Fruit fly (Drosophila melanogaster) whole organism, pupa: ENCODE measurements around the gene ClC-c.

Source experiments
- CG12605 ChIP-seq: fragments of 200-800 bp; sonication (Bioruptor generic); IDR thresholded peaks from 2 replicates; pipeline ENCODE4 v1.3.6; 2022; ENCODE audit warnings: missing biosample characterization, missing genetic modification characterization
- CG13204 ChIP-seq: fragments of 200-800 bp; sonication (Bioruptor generic); optimal IDR thresholded peaks from 2 replicates; lab custom pipeline; 2018; ENCODE audit warnings: missing biosample characterization, mild to moderate bottlenecking, missing genetic modification characterization, moderate library complexity
- CG14655 ChIP-seq: fragments of 200-800 bp; sonication (Bioruptor generic); optimal IDR thresholded peaks from 3 replicates; lab custom pipeline; 2017; ENCODE audit warnings: mild to moderate bottlenecking, missing biosample characterization, missing genetic modification reagents, missing genetic modification characterization
- CG32121 ChIP-seq: fragments of 200-800 bp; sonication (Bioruptor generic); IDR thresholded peaks from 2 replicates; pipeline ENCODE4 v1.3.6; 2022; ENCODE audit warnings: missing biosample characterization, missing genetic modification characterization
- CG34367 ChIP-seq: fragments of 200-800 bp; sonication (Bioruptor generic); optimal IDR thresholded peaks from 2 replicates; lab custom pipeline; 2018; ENCODE audit warnings: missing biosample characterization, mild to moderate bottlenecking, missing genetic modification characterization
- CG4496 ChIP-seq: fragments of 200-800 bp; sonication (Bioruptor generic); IDR thresholded peaks from 3 replicates; pipeline ENCODE4 v1.3.6; 2022; ENCODE audit warnings: missing biosample characterization, missing genetic modification characterization
- CG8159 ChIP-seq: fragments of 200-800 bp; sonication (Bioruptor generic); optimal IDR thresholded peaks from 3 replicates; lab custom pipeline; 2018; ENCODE audit warnings: missing biosample characterization, mild to moderate bottlenecking, missing genetic modification characterization, moderate library complexity
- CG8301 ChIP-seq: fragments of 200-800 bp; sonication (Bioruptor generic); optimal IDR thresholded peaks from 2 replicates; lab custom pipeline; 2018; ENCODE audit warnings: missing biosample characterization, mild to moderate bottlenecking, missing genetic modification characterization
- EcR ChIP-seq: fragments of 200-800 bp; sonication (Bioruptor generic); optimal IDR thresholded peaks from 3 replicates; lab custom pipeline; 2019; ENCODE audit warnings: missing biosample characterization, missing genetic modification characterization, mild to moderate bottlenecking, moderate library complexity, missing genetic modification reagents
- Pif1B ChIP-seq: fragments of 200-800 bp; sonication (Bioruptor generic); optimal IDR thresholded peaks from 3 replicates; lab custom pipeline; 2016; ENCODE audit warnings: missing biosample characterization, missing genetic modification characterization
- fd96Ca ChIP-seq: fragments of 200-800 bp; sonication (Bioruptor generic); IDR thresholded peaks from 3 replicates; pipeline ENCODE4 v1.3.6; 2022; ENCODE audit warnings: missing biosample characterization, missing genetic modification characterization
- gl ChIP-seq: fragments of 200-800 bp; sonication (Bioruptor generic); optimal IDR thresholded peaks from 2 replicates; lab custom pipeline; 2018; ENCODE audit warnings: missing biosample characterization, mild to moderate bottlenecking, missing genetic modification characterization
- rn ChIP-seq: fragments of 200-800 bp; sonication (Bioruptor generic); IDR thresholded peaks from 2 replicates; pipeline ENCODE4 v1.3.6; 2022; ENCODE audit warnings: missing biosample characterization, missing genetic modification characterization

DNA sequence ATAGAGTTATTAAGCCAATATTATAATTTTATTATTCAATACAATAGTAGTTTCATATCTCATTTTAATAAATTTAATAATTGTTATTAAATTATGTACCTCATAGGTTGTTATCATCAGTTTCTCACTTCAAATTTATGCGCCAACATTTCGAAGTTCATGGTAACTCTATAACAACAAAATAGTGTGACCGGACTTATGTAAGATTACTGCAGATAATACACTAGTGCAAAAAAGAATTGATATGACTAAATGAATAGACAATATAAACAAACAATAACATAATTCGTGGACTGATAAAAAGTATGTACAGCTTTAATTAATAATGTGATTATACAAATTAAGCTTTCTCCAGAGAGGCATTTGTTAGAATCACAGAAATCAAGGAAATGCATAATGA lies 31.5 kb downstream of the ClC-c start, which contains the start of gene Strump:
- no peak for TF ChIP-seq CG4496 (GFP tag; lab: Robert Waterston, UW)
- no peak for TF ChIP-seq EcR
- no peak for TF ChIP-seq fd96Ca (GFP tag; lab: Robert Waterston, UW)
- TF ChIP-seq CG8301, result no peak
- TF ChIP-seq CG14655, result no peak
- no peak for TF ChIP-seq CG8159
- no peak for TF ChIP-seq rn
- TF ChIP-seq Pif1B (GFP tag; lab: Kevin White, UChicago), result no peak
- no peak for TF ChIP-seq CG32121 (GFP tag; lab: Robert Waterston, UW)
- no peak for TF ChIP-seq gl (tag; lab: Kevin White, UChicago)
- TF ChIP-seq CG34367 (tag; lab: Kevin White, UChicago), result no peak
- TF ChIP-seq CG13204 (GFP tag; lab: Kevin White, UChicago), result no peak
- no peak for TF ChIP-seq CG12605 (GFP tag; lab: Robert Waterston, UW)
